Worm (Caenorhabditis elegans): Measurements from ENCODE around the gene K08E7.5.

K08E7.5 gene

ce11 chrIV:12558925-12559450, 14.2 kb upstream of the K08E7.5 start, which contains the start of the genes ZK795.2 and ZK795.3 (continued):
- TF ChIP-seq elt-3 (tag; optimal IDR thresholded peaks at IDR 0.05) (peak in 2 of 6 experiments; percentile 26 to 43), Y116A8C.19 (tag; optimal IDR thresholded peaks at IDR 0.05; ENCODE audit: borderline replicate concordance) (no peak), vab-15 (tag; optimal IDR thresholded peaks at IDR 0.05) (no peak)

- TF ChIP-seq fos-1 (tag; optimal IDR thresholded peaks at IDR 0.05) = no peak
- TF ChIP-seq F16B12.6 (tag; optimal IDR thresholded peaks at IDR 0.05) = no peak
Measured at ce11 chrIV:12560568-12560967, 12.6 kb upstream of the K08E7.5 start, which contains the start of gene snb-7. snb-7 (plus strand) TSS chrIV:12560868.

- no peak for TF ChIP-seq mdl-1 (tag; optimal IDR thresholded peaks at IDR 0.05)
- no peak for TF ChIP-seq C34B4.2 (tag; optimal IDR thresholded peaks at IDR 0.05)
- TF ChIP-seq skn-1 (tag; optimal IDR thresholded peaks at IDR 0.05) = no peak
- TF ChIP-seq fos-1 (tag; optimal IDR thresholded peaks at IDR 0.05) = peak; percentile 46
- TF ChIP-seq nhr-237 (tag; optimal IDR thresholded peaks at IDR 0.05) = no peak
- no peak for TF ChIP-seq pax-3 (tag; optimal IDR thresholded peaks at IDR 0.05)
- peak; percentile 27 for TF ChIP-seq snu-23 (GFP tag; optimal IDR thresholded peaks at IDR 0.05)
- TF ChIP-seq ceh-63 (GFP tag; optimal IDR thresholded peaks at IDR 0.05) = no peak
- no peak for TF ChIP-seq lin-13 (GFP tag; optimal IDR thresholded peaks at IDR 0.05)
- TF ChIP-seq pqm-1 (tag; optimal IDR thresholded peaks at IDR 0.05) = no peak
- no peak for TF ChIP-seq aha-1 (tag; optimal IDR thresholded peaks at IDR 0.05)
- peak; percentile 55 for TF ChIP-seq fkh-8 (tag; optimal IDR thresholded peaks at IDR 0.05)
- TF ChIP-seq Y116A8C.19 (tag; optimal IDR thresholded peaks at IDR 0.05; ENCODE audit: borderline replicate concordance) = no peak
- no peak for TF ChIP-seq swsn-7 (tag; optimal IDR thresholded peaks at IDR 0.05)
- no peak for TF ChIP-seq ztf-11 (tag; optimal IDR thresholded peaks at IDR 0.05)
- TF ChIP-seq lin-14 (GFP tag; optimal IDR thresholded peaks at IDR 0.05) = peak; percentile 27
- TF ChIP-seq efl-1 (optimal IDR thresholded peaks at IDR 0.05) = peak in 1 of 2 experiments; percentile 0
- peak in 1 of 2 experiments; percentile 68 for TF ChIP-seq efl-1 (GFP tag; optimal IDR thresholded peaks at IDR 0.05 in 1 of 2)
- no peak for TF ChIP-seq snpc-4 (tag; optimal IDR thresholded peaks at IDR 0.05)
- no peak for TF ChIP-seq C04F5.9 (tag; optimal IDR thresholded peaks at IDR 0.05)
- TF ChIP-seq lin-15B (tag; optimal IDR thresholded peaks at IDR 0.05) = no peak
- no peak for TF ChIP-seq elt-2 (tag; optimal IDR thresholded peaks at IDR 0.05)
- no peak for TF ChIP-seq dpl-1 (GFP tag; optimal IDR thresholded peaks at IDR 0.05)
- no peak for TF ChIP-seq mef-2 (tag; optimal IDR thresholded peaks at IDR 0.05)
- TF ChIP-seq pag-3 (tag; optimal IDR thresholded peaks at IDR 0.05; ENCODE audit: borderline replicate concordance, insufficient read depth) = no peak
- TF ChIP-seq dsc-1 (tag; optimal IDR thresholded peaks at IDR 0.05) = peak; percentile 86
- no peak for TF ChIP-seq hlh-17 (GFP tag; optimal IDR thresholded peaks at IDR 0.05; ENCODE audit: borderline replicate concordance)
- TF ChIP-seq unc-98 (GFP tag; IDR thresholded peaks at IDR 0.05) = no peak
- TF ChIP-seq sup-37 (GFP tag; optimal IDR thresholded peaks at IDR 0.05) = no peak
- no peak for TF ChIP-seq nhr-76 (tag; optimal IDR thresholded peaks at IDR 0.05)
- no peak for TF ChIP-seq vab-15 (tag; optimal IDR thresholded peaks at IDR 0.05)
- no peak for TF ChIP-seq ces-1 (GFP tag; optimal IDR thresholded peaks at IDR 0.05)
- no peak for TF ChIP-seq egl-13 (tag; optimal IDR thresholded peaks at IDR 0.05)
Measured at ce11 chrIV:12565933-12566540, 7.1 kb upstream of the K08E7.5 start, which contains the start of gene eak-7. eak-7 (minus strand) TSS chrIV:12565983.
